Fruit fly (Drosophila melanogaster): ENCODE data around the gene CG5612.

DNA sequence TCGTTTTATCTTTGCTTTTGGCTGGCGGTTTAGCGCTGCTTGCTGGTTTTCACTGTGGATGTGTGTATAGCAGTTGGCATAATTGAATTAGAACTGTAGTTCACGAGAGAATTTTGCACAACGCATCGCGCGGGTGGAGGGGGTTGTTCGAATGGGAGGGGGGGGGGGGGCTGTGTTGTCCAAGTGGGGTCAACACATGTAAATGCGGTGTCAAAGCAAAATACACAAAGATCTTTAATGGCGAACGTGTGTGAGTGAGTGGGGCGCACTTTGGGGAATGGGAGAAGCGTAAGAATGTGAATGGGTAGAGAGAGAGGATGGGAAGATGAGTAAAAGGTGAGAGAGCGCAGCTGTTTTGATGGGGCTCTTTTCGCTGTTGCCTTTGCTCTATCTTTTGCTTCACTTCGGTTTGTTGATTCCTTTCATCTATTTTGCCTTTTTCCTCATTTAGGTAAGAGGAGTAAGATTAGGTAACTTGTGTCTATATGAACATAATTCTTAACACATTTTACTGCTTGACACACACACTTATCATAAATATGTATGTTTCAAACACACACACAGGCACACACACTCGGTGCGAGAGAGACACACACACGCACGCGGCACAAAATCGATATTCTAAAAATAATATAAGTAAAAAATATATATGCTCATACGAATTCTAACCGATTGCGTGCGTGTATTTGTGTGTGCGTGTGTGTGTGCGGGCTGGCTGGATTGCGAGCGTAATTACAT is 45.4 kb downstream of the CG5612 start:
- no peak for TF ChIP-seq CG14655 (GFP tag; optimal IDR thresholded peaks at IDR 0.05)
- no peak for TF ChIP-seq CG10348 (GFP tag; IDR thresholded peaks at IDR 0.05)
- TF ChIP-seq EcR (GFP tag; optimal IDR thresholded peaks at IDR 0.05): peak; percentile 38
- no peak for TF ChIP-seq CG13204 (GFP tag; optimal IDR thresholded peaks at IDR 0.05)
- TF ChIP-seq Pif1A (GFP tag; optimal IDR thresholded peaks at IDR 0.05): no peak
- no peak for TF ChIP-seq fd96Ca (GFP tag; IDR thresholded peaks at IDR 0.05)
- TF ChIP-seq CG8301 (tag; optimal IDR thresholded peaks at IDR 0.05): no peak
- no peak for TF ChIP-seq CG8159 (tag; optimal IDR thresholded peaks at IDR 0.05)
